Fruit fly (Drosophila melanogaster) whole organism, embryonic: ENCODE data around the gene Orp8.

Source experiments
- Abd-B ChIP-seq: fragments of 200-800 bp; sonication (Bioruptor generic); optimal IDR thresholded peaks from 2 replicates; lab custom pipeline; 2018; ENCODE audit warnings: missing biosample characterization, mild to moderate bottlenecking, missing genetic modification characterization, moderate library complexity
- CG1024 ChIP-seq: fragments of 200-800 bp; sonication (Bioruptor generic); IDR thresholded peaks from 2 replicates; pipeline ENCODE4 v1.3.6; 2022; ENCODE audit warnings: missing biosample characterization, missing genetic modification characterization
- CG11093 ChIP-seq: fragments of 200-800 bp; sonication (Bioruptor generic); IDR thresholded peaks from 3 replicates; pipeline ENCODE4 v1.3.6; 2022; ENCODE audit warnings: missing biosample characterization, missing genetic modification characterization
- CG11695 ChIP-seq: fragments of 200-800 bp; sonication (Bioruptor generic); IDR thresholded peaks from 3 replicates; pipeline ENCODE4 v1.3.6; 2022; ENCODE audit warnings: missing biosample characterization, missing genetic modification characterization
- CG12391 ChIP-seq: fragments of 200-800 bp; sonication (Bioruptor generic); optimal IDR thresholded peaks from 3 replicates; lab custom pipeline; 2018; ENCODE audit warnings: missing biosample characterization, mild to moderate bottlenecking, missing genetic modification characterization, moderate library complexity
- CG13775 ChIP-seq: fragments of 200-800 bp; sonication (Bioruptor generic); optimal IDR thresholded peaks from 3 replicates; lab custom pipeline; 2017; ENCODE audit warnings: missing biosample characterization, mild to moderate bottlenecking, missing genetic modification characterization
- CG14050 ChIP-seq: fragments of 200-800 bp; sonication (Bioruptor generic); IDR thresholded peaks from 3 replicates; pipeline ENCODE4 v1.3.6; 2022; ENCODE audit warnings: missing biosample characterization, missing genetic modification characterization
- CG18262 ChIP-seq: fragments of 200-800 bp; optimal IDR thresholded peaks from 3 replicates; lab custom pipeline; 2019; ENCODE audit warnings: missing biosample characterization, mild to moderate bottlenecking, missing genetic modification characterization, moderate library complexity
- CG3163 ChIP-seq: fragments of 200-800 bp; sonication (Bioruptor generic); optimal IDR thresholded peaks from 3 replicates; lab custom pipeline; 2016; ENCODE audit warnings: missing biosample characterization, missing genetic modification characterization
- CG32767 ChIP-seq: fragments of 200-800 bp; sonication (Bioruptor generic); IDR thresholded peaks from 2 replicates; pipeline ENCODE4 v1.3.6; 2022; ENCODE audit warnings: missing biosample characterization, missing genetic modification characterization
- CG3407 ChIP-seq: fragments of 200-800 bp; sonication (Bioruptor generic); optimal IDR thresholded peaks from 2 replicates; lab custom pipeline; 2018; ENCODE audit warnings: missing biosample characterization, mild to moderate bottlenecking, missing genetic modification characterization
- CG6689 ChIP-seq: fragments of 200-800 bp; sonication (Bioruptor generic); IDR thresholded peaks from 2 replicates; pipeline ENCODE4 v1.3.6; 2022; ENCODE audit warnings: missing biosample characterization, missing genetic modification characterization
- CG7928 ChIP-seq: fragments of 200-800 bp; sonication (Bioruptor generic); optimal IDR thresholded peaks from 2 replicates; lab custom pipeline; 2017; ENCODE audit warnings: missing biosample characterization, mild to moderate bottlenecking, missing genetic modification characterization
- Dad ChIP-seq: fragments of 200-800 bp; sonication (Bioruptor generic); optimal IDR thresholded peaks from 3 replicates; lab custom pipeline; 2016; ENCODE audit warnings: missing biosample characterization, missing genetic modification characterization
- Dll ChIP-seq: fragments of 200-800 bp; sonication (Bioruptor generic); IDR thresholded peaks from 4 replicates; pipeline ENCODE4 v1.3.6; 2022; ENCODE audit warnings: missing biosample characterization, missing genetic modification characterization; ENCODE audit not compliant: partially characterized antibody
- E2f1 ChIP-seq: fragments of 200-800 bp; sonication (Bioruptor generic); IDR thresholded peaks from 2 replicates; pipeline ENCODE4 v1.3.6; 2022; ENCODE audit warnings: missing biosample characterization, missing genetic modification characterization
- H2.0 ChIP-seq: fragments of 200-800 bp; sonication (Bioruptor generic); IDR thresholded peaks from 2 replicates; pipeline ENCODE4 v1.3.6; 2022; ENCODE audit warnings: missing biosample characterization, missing genetic modification characterization
- HLHmδ ChIP-seq: fragments of 200-800 bp; sonication (Bioruptor generic); optimal IDR thresholded peaks from 2 replicates; lab custom pipeline; 2018; ENCODE audit warnings: missing biosample characterization, mild to moderate bottlenecking, missing genetic modification characterization, moderate library complexity
- Hr3 ChIP-seq: fragments of 200-800 bp; sonication (Bioruptor generic); optimal IDR thresholded peaks from 3 replicates; lab custom pipeline; 2016; ENCODE audit warnings: missing biosample characterization, missing genetic modification characterization
- Med ChIP-seq: fragments of 200-800 bp; sonication (Bioruptor generic); peaks from one replicate; lab custom pipeline; 2016; ENCODE audit warnings: missing biosample characterization, missing genetic modification characterization, mild to moderate bottlenecking, inconsistent platforms, moderate library complexity
- Pdp1 ChIP-seq, 2 experiments: fragments of 200-800 bp; sonication (Bioruptor generic); optimal IDR thresholded peaks; 3 replicates each; lab custom pipeline; 2016; ENCODE audit warnings: missing biosample characterization in 2 of 2, missing genetic modification characterization in 2 of 2, mild to moderate bottlenecking in 1 of 2, moderate library complexity in 1 of 2
- Rfx ChIP-seq: fragments of 200-800 bp; sonication (Bioruptor generic); IDR thresholded peaks from 2 replicates; pipeline ENCODE4 v1.3.6; 2022; ENCODE audit warnings: missing biosample characterization, missing genetic modification characterization
- Scr ChIP-seq: fragments of 200-800 bp; sonication (Bioruptor generic); IDR thresholded peaks from 2 replicates; pipeline ENCODE4 v1.3.6; 2022; ENCODE audit warnings: missing biosample characterization, missing genetic modification characterization; ENCODE audit not compliant: partially characterized antibody
- Trl ChIP-seq, 3 experiments: fragments of >200 bp in 2 of 3; fragments of 200-800 bp in 1 of 3; sonication (Bioruptor generic) in 1 of 3; optimal IDR thresholded peaks; 2 replicates in 1 of 3; 3 replicates in 2 of 3; lab custom pipeline; 2016 to 2017; ENCODE audit warnings: missing biosample characterization in 1 of 3, missing genetic modification characterization in 1 of 3
- amos ChIP-seq: fragments of 200-800 bp; sonication (Bioruptor generic); IDR thresholded peaks from 2 replicates; pipeline ENCODE4 v1.3.6; 2022; ENCODE audit warnings: missing biosample characterization, missing genetic modification characterization; ENCODE audit not compliant: partially characterized antibody
- bbx ChIP-seq: fragments of 200-800 bp; sonication (Bioruptor generic); IDR thresholded peaks from 2 replicates; pipeline ENCODE4 v1.3.6; 2022; ENCODE audit warnings: missing biosample characterization, missing genetic modification characterization; ENCODE audit not compliant: partially characterized antibody
- croc ChIP-seq: fragments of 200-800 bp; sonication (Bioruptor generic); conservative IDR thresholded peaks from 3 replicates; pipeline ENCODE4 v1.3.6; 2022; ENCODE audit warnings: missing biosample characterization, missing genetic modification characterization
- crol ChIP-seq: fragments of 200-800 bp; sonication (Bioruptor generic); IDR thresholded peaks from 2 replicates; pipeline ENCODE4 v1.3.6; 2022; ENCODE audit warnings: missing biosample characterization, missing genetic modification characterization
- ems ChIP-seq: fragments of 200-800 bp; sonication (Bioruptor generic); optimal IDR thresholded peaks from 3 replicates; lab custom pipeline; 2016; ENCODE audit warnings: missing biosample characterization, missing genetic modification characterization
- eve ChIP-seq, 2 experiments: fragments of >200 bp; optimal IDR thresholded peaks; 2 replicates each; lab custom pipeline; 2017; ENCODE audit warnings: missing biosample characterization in 2 of 2, missing genetic modification characterization in 2 of 2
- exex ChIP-seq: fragments of 200-800 bp; sonication (Bioruptor generic); optimal IDR thresholded peaks from 4 replicates; lab custom pipeline; 2018; ENCODE audit warnings: missing biosample characterization, mild to moderate bottlenecking, missing genetic modification characterization, moderate library complexity
- gem ChIP-seq: fragments of 200-800 bp; sonication (Bioruptor generic); optimal IDR thresholded peaks from 2 replicates; lab custom pipeline; 2019; ENCODE audit warnings: missing biosample characterization, mild to moderate bottlenecking, missing genetic modification characterization, moderate library complexity
- knrl ChIP-seq: fragments of 200-800 bp; sonication (Bioruptor generic); IDR thresholded peaks from 3 replicates; pipeline ENCODE4 v1.3.6; 2022; ENCODE audit warnings: missing biosample characterization, missing genetic modification characterization; ENCODE audit not compliant: partially characterized antibody
- lola ChIP-seq, 3 experiments: fragments of >200 bp in 2 of 3; fragments of 200-800 bp in 1 of 3; sonication (Bioruptor generic) in 1 of 3; optimal IDR thresholded peaks; 2 replicates each; lab custom pipeline; 2017 to 2019; ENCODE audit warnings: missing biosample characterization in 3 of 3, missing genetic modification characterization in 3 of 3, mild to moderate bottlenecking in 1 of 3, moderate library complexity in 1 of 3
- nau ChIP-seq: fragments of 200-800 bp; sonication (Bioruptor generic); optimal IDR thresholded peaks from 3 replicates; lab custom pipeline; 2017; ENCODE audit warnings: missing biosample characterization, mild to moderate bottlenecking, missing genetic modification characterization, missing genetic modification reagents
- pita ChIP-seq: fragments of 200-800 bp; sonication (Bioruptor generic); optimal IDR thresholded peaks from 2 replicates; lab custom pipeline; 2017; ENCODE audit warnings: missing biosample characterization, mild to moderate bottlenecking, missing genetic modification characterization
- prd ChIP-seq, 3 experiments: fragments of >200 bp in 2 of 3; fragments of 200-800 bp in 1 of 3; sonication (Bioruptor generic) in 1 of 3; optimal IDR thresholded peaks in 2 of 3; IDR thresholded peaks in 1 of 3; 2 replicates in 2 of 3; 3 replicates in 1 of 3; pipeline versions ENCODE4 v1.3.6 to Lab custom; 2017 to 2022; ENCODE audit warnings: missing biosample characterization in 1 of 3, missing genetic modification characterization in 1 of 3
- row ChIP-seq: fragments of 200-800 bp; sonication (Bioruptor generic); IDR thresholded peaks from 3 replicates; pipeline ENCODE4 v1.3.6; 2022; ENCODE audit warnings: missing biosample characterization, missing genetic modification characterization
- schlank ChIP-seq: fragments of 200-800 bp; sonication (Bioruptor generic); optimal IDR thresholded peaks from 2 replicates; lab custom pipeline; 2018; ENCODE audit warnings: missing biosample characterization, mild to moderate bottlenecking, missing genetic modification characterization
- shn ChIP-seq: fragments of 200-800 bp; sonication (Bioruptor generic); optimal IDR thresholded peaks from 3 replicates; lab custom pipeline; 2016; ENCODE audit warnings: missing biosample characterization, missing genetic modification characterization
- ssp ChIP-seq: fragments of 200-800 bp; sonication (Bioruptor generic); IDR thresholded peaks from 2 replicates; pipeline ENCODE4 v1.3.6; 2022; ENCODE audit warnings: missing biosample characterization, missing genetic modification characterization
- tin ChIP-seq: fragments of 200-800 bp; sonication (Bioruptor generic); optimal IDR thresholded peaks from 3 replicates; lab custom pipeline; 2016; ENCODE audit warnings: missing biosample characterization, missing genetic modification characterization
- ttk ChIP-seq: fragments of 200-800 bp; sonication (Bioruptor generic); IDR thresholded peaks from 2 replicates; pipeline ENCODE4 v2.1.2; 2022; ENCODE audit warnings: missing biosample characterization, missing genetic modification characterization
- vvl ChIP-seq: fragments of 200-800 bp; sonication (Bioruptor generic); IDR thresholded peaks from 2 replicates; pipeline ENCODE4 v1.3.6; 2022; ENCODE audit warnings: missing biosample characterization, missing genetic modification characterization

The Orp8 gene

dm6 chr3R:20261225-20261968 is 47.7 kb upstream of the Orp8 start (continued):
- TF ChIP-seq Scr (no peak), tin (GFP tag; lab: Kevin White, UChicago) (peak; percentile 41), H2.0 (GFP tag; lab: Robert Waterston, UW) (peak; percentile 79), CG3163 (GFP tag; lab: Kevin White, UChicago) (peak; percentile 25), bbx (GFP tag; lab: Robert Waterston, UW) (no peak), amos (GFP tag; lab: Robert Waterston, UW) (no peak), CG11695 (GFP tag; lab: Robert Waterston, UW) (peak; percentile 99), E2f1 (GFP tag; lab: Robert Waterston, UW) (peak; percentile 84), vvl (GFP tag; lab: Robert Waterston, UW) (peak; percentile 91), CG14050 (GFP tag; lab: Robert Waterston, UW) (peak; percentile 69), CG32767 (GFP tag; lab: Robert Waterston, UW) (peak; percentile 80; the same call in 1 of the 2 replicates), CG6689 (GFP tag; lab: Robert Waterston, UW) (peak; percentile 70), ttk (GFP tag; lab: Robert Waterston, UW) (peak; percentile 76), ems (GFP tag; lab: Kevin White, UChicago) (peak; percentile 73), CG7928 (GFP tag; lab: Kevin White, UChicago) (peak; percentile 56), ssp (GFP tag; lab: Robert Waterston, UW) (peak; percentile 53), pita (GFP tag; lab: Kevin White, UChicago) (no peak), CG18262 (tag; lab: Kevin White, UChicago) (peak; percentile 83), CG1024 (no peak), exex (tag; lab: Kevin White, UChicago) (peak; percentile 83), eve (GFP tag; optimal IDR thresholded peaks at IDR 0.05; lab: Kevin White, UChicago) (peak in 1 of 2 experiments; percentile 62), CG11093 (GFP tag; lab: Robert Waterston, UW) (0 out of 3 replicates have a peak, but pooled peaks have one; percentile 33)

dm6 chr3R:20261969-20262334 is 47.2 kb upstream of the Orp8 start:
- TF ChIP-seq knrl (GFP tag; lab: Robert Waterston, UW) (no peak), Pdp1 (GFP tag; optimal IDR thresholded peaks at IDR 0.05; lab: Kevin White, UChicago) (peak in 1 of 2 experiments; percentile 56)
- TF ChIP-seq, all 482 proteins: peak for 1

dm6 chr3R:20262927-20263644 is 46.1 kb upstream of the Orp8 start:
- peak; percentile 8 for TF ChIP-seq CG13775 (GFP tag; lab: Kevin White, UChicago)
- TF ChIP-seq lola (GFP tag; optimal IDR thresholded peaks at IDR 0.05; lab: Kevin White, UChicago): peak in 1 of 3 experiments; percentile 16
- peak; percentile 15 for TF ChIP-seq Hr3
- TF ChIP-seq row (GFP tag; lab: Robert Waterston, UW): peak; percentile 50; the same call in 2 of the 3 replicates
- peak; percentile 51 for TF ChIP-seq HLHmδ
- peak; percentile 69 for TF ChIP-seq crol (GFP tag; lab: Robert Waterston, UW)
- no peak for TF ChIP-seq Trl (optimal IDR thresholded peaks at IDR 0.05; lab: Kevin White, UChicago)
- no peak for TF ChIP-seq Trl (GFP tag; optimal IDR thresholded peaks at IDR 0.05; lab: Kevin White, UChicago)
- TF ChIP-seq Med (GFP tag; lab: Kevin White, UChicago): peak; percentile 60
- TF ChIP-seq CG12391: peak; percentile 26
- TF ChIP-seq prd (optimal IDR thresholded peaks at IDR 0.05; lab: Kevin White, UChicago): no peak
- TF ChIP-seq prd (GFP tag; IDR thresholded peaks at IDR 0.05; lab: Robert Waterston, UW): 0 out of 3 replicates have a peak, but pooled peaks have one; percentile 13
- no peak for TF ChIP-seq croc
- TF ChIP-seq Rfx (GFP tag; lab: Robert Waterston, UW): peak; percentile 47; the same call in 1 of the 2 replicates
- TF ChIP-seq schlank (tag; lab: Kevin White, UChicago): peak; percentile 42
- TF ChIP-seq gem: peak; percentile 65
- no peak for TF ChIP-seq shn
- no peak for TF ChIP-seq Dll (GFP tag; lab: Robert Waterston, UW)
- peak; percentile 36 for TF ChIP-seq nau (GFP tag; lab: Kevin White, UChicago)
- TF ChIP-seq CG3407: no peak
- no peak for TF ChIP-seq Dad
- peak; percentile 38 for TF ChIP-seq Abd-B (GFP tag; lab: Kevin White, UChicago)
